Worm (Caenorhabditis elegans) whole organism, young adult: ENCODE results near the gene C37C3.10.

Experiments
- Y56A3A.18 ChIP-seq: fragments of 200-800 bp; sonication (Bioruptor generic); IDR thresholded peaks from 2 replicates; pipeline ENCODE4 v1.3.6; 2022; ENCODE audit warnings: missing genetic modification reagents, missing genetic modification characterization, missing compliant biosample characterization
- ama-1 ChIP-seq, 3 experiments: fragments of 150-350 bp in 1 of 3; sonication (generic microtip) in 2 of 3; optimal IDR thresholded peaks; 2 replicates each; lab custom pipeline; 2014 to 2018; ENCODE audit warnings: missing biosample characterization in 2 of 3, missing genetic modification characterization in 2 of 3, missing genetic modification reagents in 2 of 3
- him-1 ChIP-seq: sonication (generic microtip); optimal IDR thresholded peaks from 2 replicates; lab custom pipeline; 2016; ENCODE audit warnings: missing genotype, missing genetic modification reagents, missing genetic modification characterization, missing compliant biosample characterization
- hrde-1 ChIP-seq: sonication (generic microtip); optimal IDR thresholded peaks from 2 replicates; lab custom pipeline; 2016; ENCODE audit warnings: missing genetic modification characterization, mild to moderate bottlenecking, missing compliant biosample characterization, moderate library complexity, missing genotype, missing genetic modification reagents, borderline replicate concordance
- hsf-1 ChIP-seq: fragments of 200-800 bp; sonication (Bioruptor generic); IDR thresholded peaks from 2 replicates; pipeline ENCODE4 v1.3.6; 2022; ENCODE audit warnings: missing genetic modification reagents, missing genetic modification characterization, missing compliant biosample characterization
- lin-35 ChIP-seq, 3 experiments: fragments of 150-350 bp in 2 of 3; sonication (generic microtip) in 1 of 3; optimal IDR thresholded peaks; 2 replicates each; lab custom pipeline; 2014 to 2018; ENCODE audit warnings: missing biosample characterization in 3 of 3, missing genetic modification characterization in 3 of 3, missing genetic modification reagents in 3 of 3
- lsl-1 ChIP-seq: fragments of 200-800 bp; sonication (Bioruptor generic); optimal IDR thresholded peaks from 2 replicates; lab custom pipeline; 2018; ENCODE audit warnings: mild to moderate bottlenecking, missing genetic modification characterization, moderate library complexity, missing compliant biosample characterization
- mxl-1 ChIP-seq: sonication (generic microtip); optimal IDR thresholded peaks from 2 replicates; lab custom pipeline; 2016; ENCODE audit warnings: missing genetic modification characterization, missing compliant biosample characterization
- pha-4 ChIP-seq: fragments of 150-350 bp; sonication (generic microtip); optimal IDR thresholded peaks from 2 replicates; lab custom pipeline; 2014; ENCODE audit warnings: missing biosample characterization, missing genetic modification reagents, missing genetic modification characterization
- snpc-4 ChIP-seq, 5 experiments: fragments of 150-350 bp in 1 of 5; sonication (generic microtip) in 4 of 5; optimal IDR thresholded peaks; 2 replicates each; lab custom pipeline; 2014 to 2018; ENCODE audit warnings: missing genetic modification characterization in 5 of 5, missing biosample characterization in 3 of 5, antibody characterized with exemption in 2 of 5, mild to moderate bottlenecking in 2 of 5, missing compliant biosample characterization in 2 of 5, missing genotype in 2 of 5, moderate library complexity in 2 of 5, missing genetic modification reagents in 1 of 5
- unc-62 ChIP-seq: fragments of 150-350 bp; optimal IDR thresholded peaks from 2 replicates; lab custom pipeline; 2014; ENCODE audit warnings: missing biosample characterization, missing genetic modification reagents, missing genetic modification characterization
- xnd-1 ChIP-seq: sonication (generic microtip); optimal IDR thresholded peaks from 2 replicates; lab custom pipeline; 2016; ENCODE audit warnings: missing genotype, missing genetic modification reagents, missing genetic modification characterization, missing compliant biosample characterization

DNA sequence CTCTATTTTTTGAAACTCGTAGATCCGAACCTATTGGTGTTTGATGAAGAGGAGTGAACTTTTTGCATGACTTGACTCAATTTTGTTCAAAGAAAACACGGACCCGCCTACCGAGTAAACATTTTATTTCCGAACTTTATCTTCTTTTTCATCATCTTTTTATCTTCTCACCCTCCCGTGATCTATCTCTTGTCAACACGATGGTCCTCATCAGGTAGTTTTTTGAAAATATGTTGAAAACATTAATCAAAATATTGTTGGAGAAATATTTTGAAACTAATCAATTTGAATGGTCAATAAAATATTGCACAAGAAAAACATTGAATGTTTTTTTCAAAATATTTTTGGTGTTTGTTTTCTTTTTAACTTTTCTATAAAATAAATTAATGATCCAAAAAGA is 45.6 kb upstream of the C37C3.10 start:
- TF ChIP-seq him-1 (tag; lab: Kevin White, UChicago) (no peak), pha-4 (tag; lab: Kevin White, UChicago) (no peak), hsf-1 (GFP tag; lab: Robert Waterston, UW) (no peak), Y56A3A.18 (no peak), lin-35 (GFP tag; optimal IDR thresholded peaks at IDR 0.05; lab: Kevin White, UChicago) (no peak), xnd-1 (no peak), hrde-1 (tag; lab: Kevin White, UChicago) (no peak), lsl-1 (GFP tag; lab: Kevin White, UChicago) (no peak), mxl-1 (tag; lab: Kevin White, UChicago) (no peak), unc-62 (GFP tag; lab: Kevin White, UChicago) (no peak), snpc-4 (GFP tag; optimal IDR thresholded peaks at IDR 0.05; lab: Kevin White, UChicago) (no peak), snpc-4 (tag; optimal IDR thresholded peaks at IDR 0.05; lab: Kevin White, UChicago) (no peak), ama-1 (optimal IDR thresholded peaks at IDR 0.05; lab: Kevin White, UChicago) (no peak), ama-1 (GFP tag; optimal IDR thresholded peaks at IDR 0.05; lab: Kevin White, UChicago) (no peak)
